Worm (Caenorhabditis elegans) whole organism, L2 larva: ENCODE data around the gene R13H4.2.

Experiments
- C34F6.9 ChIP-seq: fragments of 150-350 bp; optimal IDR thresholded peaks from 2 replicates; lab custom pipeline; 2014; ENCODE audit warnings: missing biosample characterization, missing genetic modification characterization
- F13H6.1 ChIP-seq: sonication (generic microtip); optimal IDR thresholded peaks from 2 replicates; lab custom pipeline; 2016; ENCODE audit warnings: missing genetic modification characterization, missing compliant biosample characterization
- R02D3.7 ChIP-seq: fragments of 150-350 bp; optimal IDR thresholded peaks from 2 replicates; lab custom pipeline; 2014; ENCODE audit warnings: missing biosample characterization, missing genetic modification characterization
- Y55F3AM.14 ChIP-seq: fragments of 200-800 bp; sonication (Bioruptor generic); optimal IDR thresholded peaks from 2 replicates; lab custom pipeline; 2018; ENCODE audit warnings: mild to moderate bottlenecking, missing genetic modification characterization, missing compliant biosample characterization
- ZK546.5 ChIP-seq: sonication (generic microtip); optimal IDR thresholded peaks from 2 replicates; lab custom pipeline; 2017; ENCODE audit warnings: missing biosample characterization, missing genetic modification characterization
- alr-1 ChIP-seq: fragments of 150-350 bp; optimal IDR thresholded peaks from 2 replicates; lab custom pipeline; 2014; ENCODE audit warnings: missing biosample characterization, missing genetic modification characterization
- ama-1 ChIP-seq: fragments of 150-350 bp; optimal IDR thresholded peaks from 2 replicates; lab custom pipeline; 2018; ENCODE audit warnings: inconsistent platforms
- blmp-1 ChIP-seq: sonication (generic microtip); optimal IDR thresholded peaks from 2 replicates; lab custom pipeline; 2017; ENCODE audit warnings: missing genetic modification characterization, mild to moderate bottlenecking, missing compliant biosample characterization, antibody characterized with exemption, moderate library complexity; ENCODE audit not compliant: insufficient read depth
- ceh-16 ChIP-seq: fragments of 150-350 bp; optimal IDR thresholded peaks from 2 replicates; lab custom pipeline; 2014; ENCODE audit warnings: missing biosample characterization, missing genetic modification characterization
- ceh-82 ChIP-seq: fragments of 150-350 bp; optimal IDR thresholded peaks from 2 replicates; lab custom pipeline; 2014; ENCODE audit warnings: missing biosample characterization, missing genetic modification characterization
- crh-2 ChIP-seq: sonication (generic microtip); optimal IDR thresholded peaks from 2 replicates; lab custom pipeline; 2017; ENCODE audit warnings: missing biosample characterization, missing genetic modification characterization
- dmd-4 ChIP-seq: sonication (generic microtip); optimal IDR thresholded peaks from 2 replicates; lab custom pipeline; 2017; ENCODE audit warnings: missing biosample characterization, missing genetic modification characterization
- egl-27 ChIP-seq: sonication (generic microtip); optimal IDR thresholded peaks from 3 replicates; lab custom pipeline; 2017; ENCODE audit warnings: missing biosample characterization, missing genetic modification reagents, missing genetic modification characterization
- fos-1 ChIP-seq: fragments of 150-350 bp; optimal IDR thresholded peaks from 2 replicates; lab custom pipeline; 2014; ENCODE audit warnings: missing biosample characterization, missing genetic modification characterization
- gmeb-1 ChIP-seq: fragments of 150-350 bp; optimal IDR thresholded peaks from 2 replicates; lab custom pipeline; 2014; ENCODE audit warnings: missing biosample characterization, missing genetic modification characterization
- lin-11 ChIP-seq: fragments of 150-350 bp; sonication (generic microtip); optimal IDR thresholded peaks from 2 replicates; lab custom pipeline; 2014; ENCODE audit warnings: missing biosample characterization, missing genetic modification characterization, inconsistent platforms, mixed read lengths
- lin-13 ChIP-seq: fragments of 150-350 bp; optimal IDR thresholded peaks from 2 replicates; lab custom pipeline; 2014; ENCODE audit warnings: missing biosample characterization, missing genetic modification reagents, missing genetic modification characterization
- lin-39 ChIP-seq: fragments of 150-350 bp; optimal IDR thresholded peaks from 2 replicates; lab custom pipeline; 2014; ENCODE audit warnings: missing biosample characterization, missing genetic modification reagents, missing genetic modification characterization
- lsy-2 ChIP-seq, 2 experiments: fragments of 150-350 bp in 1 of 2; sonication (generic microtip) in 1 of 2; optimal IDR thresholded peaks; 2 replicates each; lab custom pipeline; 2014 to 2017; ENCODE audit warnings: missing biosample characterization in 2 of 2, missing genetic modification characterization in 2 of 2
- mab-5 ChIP-seq: fragments of 150-350 bp; optimal IDR thresholded peaks from 2 replicates; lab custom pipeline; 2014; ENCODE audit warnings: missing biosample characterization, missing genetic modification characterization
- mdl-1 ChIP-seq, 2 experiments: fragments of 150-350 bp in 1 of 2; sonication (generic microtip) in 1 of 2; optimal IDR thresholded peaks; 2 replicates each; lab custom pipeline; 2017; ENCODE audit warnings: missing biosample characterization in 2 of 2, missing genetic modification characterization in 2 of 2
- nhr-11 ChIP-seq: fragments of 150-350 bp; optimal IDR thresholded peaks from 2 replicates; lab custom pipeline; 2014; ENCODE audit warnings: missing biosample characterization, missing genetic modification characterization
- nhr-129 ChIP-seq: fragments of 150-350 bp; optimal IDR thresholded peaks from 2 replicates; lab custom pipeline; 2014; ENCODE audit warnings: missing biosample characterization, missing genetic modification characterization
- nhr-21 ChIP-seq: fragments of 150-350 bp; optimal IDR thresholded peaks from 2 replicates; lab custom pipeline; 2014; ENCODE audit warnings: missing biosample characterization, missing genetic modification characterization
- nhr-23 ChIP-seq: fragments of 150-350 bp; optimal IDR thresholded peaks from 2 replicates; lab custom pipeline; 2014; ENCODE audit warnings: missing biosample characterization, missing genetic modification reagents, missing genetic modification characterization
- nhr-25 ChIP-seq: fragments of 150-350 bp; sonication (generic microtip); optimal IDR thresholded peaks from 3 replicates; lab custom pipeline; 2014; ENCODE audit warnings: missing biosample characterization, missing genetic modification characterization
- nhr-6 ChIP-seq: fragments of 150-350 bp; optimal IDR thresholded peaks from 2 replicates; lab custom pipeline; 2014; ENCODE audit warnings: missing biosample characterization, missing genetic modification characterization
- nhr-77 ChIP-seq: fragments of 150-350 bp; optimal IDR thresholded peaks from 2 replicates; lab custom pipeline; 2014; ENCODE audit warnings: missing biosample characterization, missing genetic modification characterization
- peb-1 ChIP-seq: fragments of 150-350 bp; optimal IDR thresholded peaks from 2 replicates; lab custom pipeline; 2014; ENCODE audit warnings: missing biosample characterization, missing genetic modification characterization
- sem-4 ChIP-seq: fragments of 150-350 bp; optimal IDR thresholded peaks from 2 replicates; lab custom pipeline; 2014; ENCODE audit warnings: missing biosample characterization, missing genetic modification reagents, missing genetic modification characterization
- skn-1 ChIP-seq: sonication (generic microtip); optimal IDR thresholded peaks from 2 replicates; lab custom pipeline; 2017; ENCODE audit warnings: missing biosample characterization, missing genetic modification characterization
- sma-9 ChIP-seq, 2 experiments: fragments of 150-350 bp in 1 of 2; sonication (generic microtip) in 1 of 2; optimal IDR thresholded peaks; 2 replicates each; lab custom pipeline; 2014 to 2016; ENCODE audit warnings: missing genetic modification characterization in 2 of 2, mild to moderate bottlenecking in 1 of 2, missing biosample characterization in 1 of 2, missing compliant biosample characterization in 1 of 2, missing genetic modification reagents in 1 of 2, moderate library complexity in 1 of 2
- snpc-4 ChIP-seq: fragments of 150-350 bp; optimal IDR thresholded peaks from 2 replicates; lab custom pipeline; 2014; ENCODE audit warnings: missing biosample characterization, missing genetic modification characterization
- unc-39 ChIP-seq: fragments of 150-350 bp; optimal IDR thresholded peaks from 2 replicates; lab custom pipeline; 2014; ENCODE audit warnings: missing biosample characterization, missing genetic modification characterization
- unc-55 ChIP-seq: fragments of 150-350 bp; sonication (generic microtip); optimal IDR thresholded peaks from 3 replicates; lab custom pipeline; 2014; ENCODE audit warnings: missing biosample characterization, missing genetic modification reagents, missing genetic modification characterization
- unc-62 ChIP-seq: fragments of 150-350 bp; optimal IDR thresholded peaks from 2 replicates; lab custom pipeline; 2014; ENCODE audit warnings: missing biosample characterization, missing genetic modification reagents, missing genetic modification characterization
- zag-1 ChIP-seq: fragments of 150-350 bp; optimal IDR thresholded peaks from 2 replicates; lab custom pipeline; 2014; ENCODE audit warnings: missing biosample characterization, missing genetic modification characterization
- ztf-1 ChIP-seq: fragments of 200-800 bp; sonication (Bioruptor generic); conservative IDR thresholded peaks from 2 replicates; pipeline ENCODE4 v1.3.6; 2022; ENCODE audit warnings: missing genetic modification characterization, missing compliant biosample characterization
- ztf-11 ChIP-seq: sonication (generic microtip); optimal IDR thresholded peaks from 2 replicates; lab custom pipeline; 2017; ENCODE audit warnings: missing biosample characterization, missing genetic modification characterization
- ztf-4 ChIP-seq: fragments of 150-350 bp; optimal IDR thresholded peaks from 2 replicates; lab custom pipeline; 2014; ENCODE audit warnings: missing biosample characterization, missing genetic modification characterization

Gene R13H4.2

ce11 chrV:11817263-11817726 lies 18.9 kb upstream of the R13H4.2 start (continued):
- TF ChIP-seq unc-55 (GFP tag; lab: Kevin White, UChicago) (no peak), ceh-16 (tag; lab: Kevin White, UChicago) (no peak), lin-11 (tag; lab: Kevin White, UChicago) (no peak), snpc-4 (tag; lab: Kevin White, UChicago) (no peak), F13H6.1 (tag; lab: Kevin White, UChicago) (no peak), dmd-4 (tag; lab: Kevin White, UChicago) (no peak), gmeb-1 (no peak), nhr-11 (tag; lab: Kevin White, UChicago) (no peak), nhr-6 (tag; lab: Kevin White, UChicago) (no peak)
- TF ChIP-seq, all 48 proteins: peak for 5

DNA sequence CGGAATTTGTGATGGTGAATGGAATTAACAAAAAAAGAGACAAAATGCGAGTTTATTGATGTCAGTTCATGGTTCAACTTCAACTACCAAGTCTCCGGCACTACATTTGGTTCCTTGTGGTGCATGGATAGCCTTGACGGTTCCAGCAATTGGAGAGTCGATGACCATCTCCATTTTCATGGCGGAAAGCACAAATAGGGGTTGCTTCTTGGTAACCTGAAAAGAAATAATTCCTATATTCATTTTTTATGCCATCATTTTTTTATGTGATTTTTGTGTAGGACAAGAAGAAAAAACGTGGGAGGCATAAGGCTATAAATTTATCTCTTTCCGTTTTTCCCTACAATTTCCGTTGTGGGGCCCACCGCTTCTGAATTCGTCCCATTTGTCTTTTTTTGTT lies 18.1 kb upstream of the R13H4.2 start:
- no peak for TF ChIP-seq ceh-82 (tag; lab: Kevin White, UChicago)
- TF ChIP-seq egl-27 (tag; lab: Kevin White, UChicago) = no peak
- no peak for TF ChIP-seq ztf-4 (tag; lab: Kevin White, UChicago)
- TF ChIP-seq unc-62 (GFP tag; lab: Kevin White, UChicago) = no peak
- TF ChIP-seq skn-1 (tag; lab: Kevin White, UChicago) = no peak
- no peak for TF ChIP-seq ceh-16 (tag; lab: Kevin White, UChicago)
- no peak for TF ChIP-seq nhr-23 (tag; lab: Kevin White, UChicago)
- TF ChIP-seq mab-5 (tag; lab: Kevin White, UChicago) = no peak
- TF ChIP-seq, all 48 proteins: peak for 0

- TF ChIP-seq gmeb-1 (no peak), nhr-6 (tag; lab: Kevin White, UChicago) (no peak), ztf-4 (tag; lab: Kevin White, UChicago) (no peak), mdl-1 (tag; optimal IDR thresholded peaks at IDR 0.05; lab: Kevin White, UChicago) (no peak), ztf-11 (tag; lab: Kevin White, UChicago) (no peak), snpc-4 (tag; lab: Kevin White, UChicago) (no peak), Y55F3AM.14 (GFP tag; lab: Kevin White, UChicago) (no peak), unc-39 (tag; lab: Kevin White, UChicago) (no peak), nhr-129 (tag; lab: Kevin White, UChicago) (no peak), lin-39 (tag; lab: Kevin White, UChicago) (no peak), unc-55 (GFP tag; lab: Kevin White, UChicago) (no peak), dmd-4 (tag; lab: Kevin White, UChicago) (no peak), ceh-82 (tag; lab: Kevin White, UChicago) (no peak), lin-13 (GFP tag; lab: Kevin White, UChicago) (no peak), nhr-11 (tag; lab: Kevin White, UChicago) (no peak), peb-1 (tag; lab: Kevin White, UChicago) (no peak)
Measured at ce11 chrV:11818786-11819185, 17.4 kb upstream of the R13H4.2 start.

DNA sequence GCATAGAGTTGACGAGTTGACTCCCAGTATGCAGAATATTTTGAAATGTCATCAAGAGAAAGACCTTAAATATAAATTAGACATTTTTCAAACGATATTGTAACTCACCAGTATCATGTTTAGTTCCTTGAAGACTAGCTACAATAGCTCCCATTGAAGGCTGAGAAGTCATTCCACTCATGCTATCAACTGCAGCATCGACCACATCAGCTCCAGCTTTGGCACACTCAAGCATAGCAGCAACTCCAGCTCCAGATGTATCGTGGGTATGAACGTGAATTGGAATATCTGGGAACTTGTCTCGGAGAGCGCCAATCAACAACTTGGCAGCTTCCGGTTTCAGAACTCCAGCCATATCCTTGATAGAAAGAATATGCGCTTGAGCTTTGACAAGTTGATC lies 16.7 kb upstream of the R13H4.2 start:
- no peak for TF ChIP-seq unc-39 (tag; lab: Kevin White, UChicago)
- TF ChIP-seq ztf-4 (tag; lab: Kevin White, UChicago) = no peak
- no peak for TF ChIP-seq C34F6.9 (tag; lab: Kevin White, UChicago)
- TF ChIP-seq zag-1 (tag; lab: Kevin White, UChicago) = no peak
- no peak for TF ChIP-seq ceh-82 (tag; lab: Kevin White, UChicago)
- TF ChIP-seq ama-1 (lab: Kevin White, UChicago) = no peak
- TF ChIP-seq F13H6.1 (tag; lab: Kevin White, UChicago) = no peak
- no peak for TF ChIP-seq crh-2 (tag; lab: Kevin White, UChicago)
- no peak for TF ChIP-seq alr-1 (tag; lab: Kevin White, UChicago)
- no peak for TF ChIP-seq ZK546.5
- TF ChIP-seq lsy-2 (tag; optimal IDR thresholded peaks at IDR 0.05; lab: Kevin White, UChicago) = no peak
- TF ChIP-seq gmeb-1 = no peak
- no peak for TF ChIP-seq nhr-23 (tag; lab: Kevin White, UChicago)
- TF ChIP-seq skn-1 (tag; lab: Kevin White, UChicago) = no peak
- no peak for TF ChIP-seq nhr-25 (tag; lab: Kevin White, UChicago)
- no peak for TF ChIP-seq snpc-4 (tag; lab: Kevin White, UChicago)

ce11 chrV:11820551-11820950 lies 15.6 kb upstream of the R13H4.2 start:
- TF ChIP-seq nhr-11 (tag; lab: Kevin White, UChicago) (no peak), nhr-129 (tag; lab: Kevin White, UChicago) (no peak), ZK546.5 (no peak), gmeb-1 (no peak), blmp-1 (tag; lab: Kevin White, UChicago) (no peak), sma-9 (GFP tag; optimal IDR thresholded peaks at IDR 0.05; lab: Kevin White, UChicago) (peak; percentile 47), sma-9 (tag; optimal IDR thresholded peaks at IDR 0.05; lab: Kevin White, UChicago) (no peak), R02D3.7 (no peak), skn-1 (tag; lab: Kevin White, UChicago) (no peak), nhr-21 (tag; lab: Kevin White, UChicago) (no peak), ceh-16 (tag; lab: Kevin White, UChicago) (no peak), nhr-77 (tag; lab: Kevin White, UChicago) (no peak), lin-11 (tag; lab: Kevin White, UChicago) (no peak), ama-1 (lab: Kevin White, UChicago) (peak; percentile 53), lin-39 (tag; lab: Kevin White, UChicago) (no peak), lin-13 (GFP tag; lab: Kevin White, UChicago) (no peak), ztf-11 (tag; lab: Kevin White, UChicago) (no peak), ztf-1 (GFP tag; lab: Robert Waterston, UW) (no peak), unc-39 (tag; lab: Kevin White, UChicago) (no peak), sem-4 (tag; lab: Kevin White, UChicago) (no peak), fos-1 (tag; lab: Kevin White, UChicago) (peak; percentile 65)
